Worm (Caenorhabditis elegans) whole organism, L3 larva: Measurements from ENCODE around the gene R06F6.12.

Experiments
- R02D3.7 ChIP-seq: fragments of 150-350 bp; optimal IDR thresholded peaks from 2 replicates; lab custom pipeline; 2014; ENCODE audit warnings: missing biosample characterization, missing genetic modification characterization
- ZK546.5 ChIP-seq: sonication (generic microtip); optimal IDR thresholded peaks from 2 replicates; lab custom pipeline; 2017; ENCODE audit warnings: missing biosample characterization, missing genetic modification characterization
- aly-2 ChIP-seq: fragments of 150-350 bp; optimal IDR thresholded peaks from 2 replicates; lab custom pipeline; 2014; ENCODE audit warnings: missing biosample characterization, missing genetic modification characterization
- ama-1 ChIP-seq: fragments of 150-350 bp; optimal IDR thresholded peaks from 2 replicates; lab custom pipeline; 2018
- ceh-28 ChIP-seq: fragments of 150-350 bp; optimal IDR thresholded peaks from 2 replicates; lab custom pipeline; 2014; ENCODE audit warnings: missing biosample characterization, missing genetic modification reagents, missing genetic modification characterization
- ceh-82 ChIP-seq: fragments of 150-350 bp; optimal IDR thresholded peaks from 2 replicates; lab custom pipeline; 2014; ENCODE audit warnings: missing biosample characterization, missing genetic modification characterization
- ceh-9 ChIP-seq: sonication (generic microtip); optimal IDR thresholded peaks from 2 replicates; lab custom pipeline; 2018; ENCODE audit warnings: missing biosample characterization, missing genetic modification characterization
- daf-12 ChIP-seq: fragments of 150-350 bp; optimal IDR thresholded peaks from 2 replicates; lab custom pipeline; 2014; ENCODE audit warnings: missing biosample characterization, missing genetic modification reagents, missing genetic modification characterization
- egl-27 ChIP-seq: sonication (generic microtip); optimal IDR thresholded peaks from 4 replicates; lab custom pipeline; 2017; ENCODE audit warnings: missing biosample characterization, missing genetic modification reagents, missing genetic modification characterization
- egl-5 ChIP-seq: fragments of 150-350 bp; optimal IDR thresholded peaks from 2 replicates; lab custom pipeline; 2017; ENCODE audit warnings: missing biosample characterization, missing genetic modification reagents, missing genetic modification characterization, inconsistent platforms
- elt-2 ChIP-seq: sonication (generic microtip); optimal IDR thresholded peaks from 2 replicates; lab custom pipeline; 2016; ENCODE audit warnings: missing genetic modification reagents, mild to moderate bottlenecking, missing genetic modification characterization, missing compliant biosample characterization
- elt-3 ChIP-seq, 3 experiments: fragments of 150-350 bp in 1 of 3; sonication (generic microtip) in 2 of 3; optimal IDR thresholded peaks; 2 replicates in 2 of 3; 4 replicates in 1 of 3; lab custom pipeline; 2014 to 2017; ENCODE audit warnings: missing biosample characterization in 3 of 3, missing genetic modification characterization in 3 of 3
- fkh-10 ChIP-seq: sonication (generic microtip); optimal IDR thresholded peaks from 2 replicates; lab custom pipeline; 2017; ENCODE audit warnings: missing biosample characterization, missing genetic modification reagents, missing genetic modification characterization
- fkh-2 ChIP-seq: fragments of 150-350 bp; optimal IDR thresholded peaks from 2 replicates; lab custom pipeline; 2014; ENCODE audit warnings: missing biosample characterization, missing genetic modification reagents, missing genetic modification characterization
- fos-1 ChIP-seq: fragments of 150-350 bp; optimal IDR thresholded peaks from 2 replicates; lab custom pipeline; 2014; ENCODE audit warnings: missing biosample characterization, missing genetic modification characterization
- hmg-11 ChIP-seq: sonication (generic microtip); optimal IDR thresholded peaks from 2 replicates; lab custom pipeline; 2016; ENCODE audit warnings: missing genetic modification characterization, missing compliant biosample characterization
- jun-1 ChIP-seq: fragments of 150-350 bp; optimal IDR thresholded peaks from 2 replicates; lab custom pipeline; 2014; ENCODE audit warnings: missing biosample characterization, missing genetic modification reagents, missing genetic modification characterization
- lin-39 ChIP-seq: fragments of 150-350 bp; optimal IDR thresholded peaks from 2 replicates; lab custom pipeline; 2018; ENCODE audit warnings: missing biosample characterization, missing genetic modification reagents, missing genetic modification characterization
- lsy-12 ChIP-seq: sonication (generic microtip); optimal IDR thresholded peaks from 2 replicates; lab custom pipeline; 2016; ENCODE audit warnings: mild to moderate bottlenecking, missing genetic modification characterization, missing compliant biosample characterization
- mdl-1 ChIP-seq: fragments of 150-350 bp; optimal IDR thresholded peaks from 2 replicates; lab custom pipeline; 2014; ENCODE audit warnings: missing biosample characterization, missing genetic modification characterization
- mml-1 ChIP-seq: fragments of 150-350 bp; sonication (generic microtip); optimal IDR thresholded peaks from 3 replicates; lab custom pipeline; 2014; ENCODE audit warnings: missing biosample characterization, missing genetic modification characterization
- nfya-1 ChIP-seq: sonication (generic microtip); optimal IDR thresholded peaks from 2 replicates; lab custom pipeline; 2017; ENCODE audit warnings: missing genetic modification characterization, mild to moderate bottlenecking, missing compliant biosample characterization, antibody characterized with exemption, moderate library complexity; ENCODE audit not compliant: insufficient read depth
- nhr-11 ChIP-seq: fragments of 150-350 bp; optimal IDR thresholded peaks from 2 replicates; lab custom pipeline; 2014; ENCODE audit warnings: missing biosample characterization, missing genetic modification characterization
- nhr-23 ChIP-seq: fragments of 150-350 bp; optimal IDR thresholded peaks from 2 replicates; lab custom pipeline; 2014; ENCODE audit warnings: missing biosample characterization, missing genetic modification reagents, missing genetic modification characterization
- nhr-237 ChIP-seq: fragments of 150-350 bp; optimal IDR thresholded peaks from 2 replicates; lab custom pipeline; 2014; ENCODE audit warnings: missing biosample characterization, missing genetic modification characterization
- nhr-25 ChIP-seq: sonication (generic microtip); optimal IDR thresholded peaks from 2 replicates; lab custom pipeline; 2017; ENCODE audit warnings: missing biosample characterization, missing genetic modification characterization
- nhr-28 ChIP-seq: fragments of 150-350 bp; optimal IDR thresholded peaks from 2 replicates; lab custom pipeline; 2014; ENCODE audit warnings: missing biosample characterization, missing genetic modification characterization
- nhr-43 ChIP-seq: sonication (generic microtip); optimal IDR thresholded peaks from 2 replicates; lab custom pipeline; 2016; ENCODE audit warnings: mild to moderate bottlenecking, missing genetic modification characterization, missing compliant biosample characterization; ENCODE audit not compliant: poor library complexity, severe bottlenecking
- nhr-67 ChIP-seq: fragments of 150-350 bp; optimal IDR thresholded peaks from 2 replicates; lab custom pipeline; 2014; ENCODE audit warnings: missing biosample characterization, missing genetic modification characterization
- nhr-76 ChIP-seq: fragments of 150-350 bp; sonication (generic microtip); optimal IDR thresholded peaks from 5 replicates; lab custom pipeline; 2014; ENCODE audit warnings: missing biosample characterization, missing genetic modification characterization
- nhr-77 ChIP-seq: fragments of 150-350 bp; optimal IDR thresholded peaks from 2 replicates; lab custom pipeline; 2014; ENCODE audit warnings: missing biosample characterization, missing genetic modification characterization
- pha-4 ChIP-seq: fragments of 150-350 bp; optimal IDR thresholded peaks from 2 replicates; lab custom pipeline; 2014; ENCODE audit warnings: missing biosample characterization, missing genetic modification reagents, missing genetic modification characterization
- sea-2 ChIP-seq: fragments of 150-350 bp; sonication (generic microtip); optimal IDR thresholded peaks from 4 replicates; lab custom pipeline; 2014; ENCODE audit warnings: missing biosample characterization, missing genetic modification reagents, missing genetic modification characterization
- skn-1 ChIP-seq: fragments of 150-350 bp; optimal IDR thresholded peaks from 2 replicates; lab custom pipeline; 2014; ENCODE audit warnings: missing biosample characterization, missing genetic modification characterization
- snpc-4 ChIP-seq: fragments of 150-350 bp; optimal IDR thresholded peaks from 2 replicates; lab custom pipeline; 2014; ENCODE audit warnings: missing biosample characterization, missing genetic modification characterization
- tbx-2 ChIP-seq: sonication (generic microtip); optimal IDR thresholded peaks from 2 replicates; lab custom pipeline; 2016; ENCODE audit warnings: mild to moderate bottlenecking, missing genetic modification characterization, missing compliant biosample characterization
- unc-62 ChIP-seq: fragments of 150-350 bp; sonication (generic microtip); optimal IDR thresholded peaks from 4 replicates; lab custom pipeline; 2014; ENCODE audit warnings: missing biosample characterization, missing genetic modification reagents, missing genetic modification characterization
- zag-1 ChIP-seq: fragments of 150-350 bp; optimal IDR thresholded peaks from 2 replicates; lab custom pipeline; 2014; ENCODE audit warnings: missing biosample characterization, missing genetic modification characterization
- ztf-11 ChIP-seq: fragments of 150-350 bp; optimal IDR thresholded peaks from 2 replicates; lab custom pipeline; 2014; ENCODE audit warnings: missing biosample characterization, missing genetic modification characterization
- ztf-4 ChIP-seq: fragments of 150-350 bp; optimal IDR thresholded peaks from 2 replicates; lab custom pipeline; 2014; ENCODE audit warnings: missing biosample characterization, missing genetic modification characterization

The R06F6.12 gene

DNA sequence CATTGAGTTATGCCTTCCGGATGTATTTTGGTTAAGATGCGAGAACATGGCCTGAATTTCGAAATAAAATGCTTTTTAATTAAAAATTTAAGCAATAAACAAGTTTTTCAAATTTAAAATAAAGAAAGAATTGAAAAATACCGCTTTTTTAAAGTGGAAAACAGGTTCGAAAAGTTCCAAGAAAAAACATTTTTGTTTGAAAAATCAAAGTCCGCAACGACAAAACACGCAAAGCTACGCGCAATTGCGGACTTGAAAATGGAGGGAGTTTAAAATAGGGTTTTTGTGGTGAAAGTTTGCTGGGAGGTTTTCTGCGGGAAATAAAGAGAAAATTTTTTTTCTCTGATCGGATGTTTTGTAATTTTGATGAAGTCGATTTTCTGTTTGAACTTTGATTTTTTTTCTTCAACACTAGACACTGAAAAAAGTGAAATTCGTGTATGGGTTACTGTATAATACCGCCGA is 25.4 kb downstream of the R06F6.12 start, which contains the start of gene npp-19 (continued):
- TF ChIP-seq elt-3 (tag; optimal IDR thresholded peaks at IDR 0.05; lab: Kevin White, UChicago) (no peak), nfya-1 (tag; lab: Kevin White, UChicago) (peak; percentile 69), jun-1 (tag; lab: Kevin White, UChicago) (no peak), daf-12 (no peak), lin-39 (tag; lab: Kevin White, UChicago) (no peak), snpc-4 (tag; lab: Kevin White, UChicago) (peak; percentile 40), sea-2 (GFP tag; lab: Kevin White, UChicago) (no peak), fos-1 (no peak), tbx-2 (tag; lab: Kevin White, UChicago) (no peak), lsy-12 (tag; lab: Kevin White, UChicago) (no peak), nhr-76 (tag; lab: Kevin White, UChicago) (no peak), mdl-1 (tag; lab: Kevin White, UChicago) (no peak), nhr-28 (tag; lab: Kevin White, UChicago) (no peak), skn-1 (peak; percentile 50), ama-1 (lab: Kevin White, UChicago) (no peak), nhr-23 (peak; percentile 79), pha-4 (tag; lab: Kevin White, UChicago) (peak; percentile 82), hmg-11 (tag; lab: Kevin White, UChicago) (peak; percentile 33), egl-27 (no peak), nhr-237 (tag; lab: Kevin White, UChicago) (no peak), nhr-67 (tag; lab: Kevin White, UChicago) (no peak), nhr-11 (tag; lab: Kevin White, UChicago) (peak; percentile 8), nhr-43 (tag; lab: Kevin White, UChicago) (no peak), fkh-2 (tag; lab: Kevin White, UChicago) (no peak), ztf-4 (tag; lab: Kevin White, UChicago) (no peak), egl-5 (tag; lab: Kevin White, UChicago) (no peak)

DNA sequence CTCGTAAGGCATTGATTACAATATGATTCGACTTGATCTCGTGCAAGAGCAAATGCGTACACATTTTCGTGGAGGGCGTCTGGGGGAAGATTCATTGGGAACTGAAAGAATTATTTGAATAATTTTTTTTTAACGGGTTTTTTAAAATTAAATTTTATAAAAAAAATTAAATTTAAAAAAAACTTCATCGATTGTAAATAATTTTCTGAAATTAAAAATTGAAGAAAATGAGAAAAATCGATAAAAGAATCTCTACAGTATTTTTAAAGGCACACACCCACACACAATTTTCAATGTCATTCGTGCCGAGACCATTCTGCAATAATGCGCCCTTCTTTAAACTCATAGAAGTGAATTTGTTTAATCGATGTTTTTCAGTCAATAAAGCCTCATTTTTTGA is 27.7 kb downstream of the R06F6.12 start, which contains the start of gene set-14:
Gene set-14 (minus strand): TSS at position 101 of the 400 bp plus-strand sequence.
- TF ChIP-seq ZK546.5 (tag; lab: Kevin White, UChicago) = no peak
- TF ChIP-seq nhr-237 (tag; lab: Kevin White, UChicago) = no peak
- TF ChIP-seq snpc-4 (tag; lab: Kevin White, UChicago) = no peak
- no peak for TF ChIP-seq ceh-82 (tag; lab: Kevin White, UChicago)
- TF ChIP-seq fos-1 = no peak
- no peak for TF ChIP-seq nhr-28 (tag; lab: Kevin White, UChicago)
- TF ChIP-seq nhr-11 (tag; lab: Kevin White, UChicago) = no peak
- no peak for TF ChIP-seq sea-2 (GFP tag; lab: Kevin White, UChicago)
- no peak for TF ChIP-seq unc-62 (GFP tag; lab: Kevin White, UChicago)

DNA sequence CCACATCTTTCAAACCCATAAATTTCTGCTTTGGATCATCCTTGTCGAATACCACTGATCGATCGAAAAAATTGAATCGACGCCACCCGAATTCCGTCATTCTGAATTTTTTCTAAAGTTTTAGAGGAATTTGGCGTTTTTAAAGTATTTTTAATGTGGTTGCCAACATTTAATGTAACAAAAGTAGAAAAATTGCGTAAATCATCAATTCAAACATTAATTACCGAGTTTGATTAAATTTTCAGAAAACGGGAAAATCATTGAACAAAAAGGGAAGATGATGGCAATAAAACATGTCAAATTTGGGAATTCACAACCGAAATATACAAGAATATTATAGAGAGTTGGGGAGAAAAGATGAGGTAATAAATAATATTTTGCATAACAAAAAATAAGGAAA is 30.5 kb downstream of the R06F6.12 start, which contains the start of gene vps-11:
Gene vps-11 (minus strand): TSS at position 101 of the 400 bp plus-strand sequence.
- TF ChIP-seq nhr-76 (tag; lab: Kevin White, UChicago) (no peak), nhr-25 (tag; lab: Kevin White, UChicago) (no peak)

DNA sequence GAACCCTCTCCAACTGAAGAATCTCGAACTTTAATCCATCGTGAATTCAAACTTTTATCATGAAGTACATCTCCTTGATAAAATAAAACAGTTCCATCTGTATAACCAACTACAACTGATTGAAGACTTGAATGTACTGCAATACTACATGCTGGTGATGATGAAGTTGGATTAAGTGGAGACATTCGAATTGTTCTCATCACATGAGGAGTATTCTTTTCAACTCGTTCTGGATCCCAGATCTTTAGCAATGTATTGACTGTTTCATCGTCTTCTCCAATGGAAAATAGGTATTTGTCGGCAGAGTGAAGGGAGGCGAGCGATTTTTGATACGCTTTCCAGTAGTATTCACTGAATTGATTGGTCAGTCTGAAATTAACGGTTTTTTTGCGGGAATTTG is 31.3 kb downstream of the R06F6.12 start:
- no peak for TF ChIP-seq ama-1 (lab: Kevin White, UChicago)
- TF ChIP-seq nhr-23 = no peak
- TF ChIP-seq nhr-28 (tag; lab: Kevin White, UChicago) = no peak
- no peak for TF ChIP-seq fkh-2 (tag; lab: Kevin White, UChicago)
- TF ChIP-seq ztf-11 = no peak
- TF ChIP-seq mml-1 (tag; lab: Kevin White, UChicago) = no peak
- TF ChIP-seq elt-2 (tag; lab: Kevin White, UChicago) = no peak

DNA sequence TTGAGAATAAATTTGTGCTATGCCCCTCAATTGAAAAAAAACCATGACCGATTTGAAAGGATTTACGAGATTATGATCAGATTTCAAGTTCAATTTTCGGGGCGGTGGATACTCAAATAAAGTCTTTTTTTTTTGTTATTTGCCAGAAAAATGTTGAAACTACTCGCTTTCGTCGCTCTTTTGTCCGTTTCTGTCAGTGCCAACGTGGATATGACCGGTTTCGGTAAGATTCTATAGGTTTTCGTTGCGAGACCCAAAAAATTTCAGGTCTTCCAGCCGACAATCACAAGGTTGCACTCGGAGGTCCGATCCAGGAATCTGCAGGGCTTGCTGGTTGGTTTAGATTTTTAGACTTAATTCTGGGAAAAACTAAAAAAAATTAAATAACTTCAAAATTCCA is 36.6 kb downstream of the R06F6.12 start, which contains the start of gene tag-209:
Gene tag-209 (plus strand): TSS at position 73 of the 400 bp plus-strand sequence.
- TF ChIP-seq unc-62 (GFP tag; lab: Kevin White, UChicago) (no peak), nhr-23 (no peak), ZK546.5 (tag; lab: Kevin White, UChicago) (no peak), mml-1 (tag; lab: Kevin White, UChicago) (no peak), zag-1 (tag; lab: Kevin White, UChicago) (no peak), daf-12 (no peak), nhr-11 (tag; lab: Kevin White, UChicago) (no peak), elt-3 (tag; optimal IDR thresholded peaks at IDR 0.05; lab: Kevin White, UChicago) (no peak), hmg-11 (tag; lab: Kevin White, UChicago) (no peak), nhr-77 (tag; lab: Kevin White, UChicago) (no peak), nhr-28 (tag; lab: Kevin White, UChicago) (no peak), ceh-28 (tag; lab: Kevin White, UChicago) (no peak), pha-4 (tag; lab: Kevin White, UChicago) (no peak), fkh-10 (GFP tag; lab: Kevin White, UChicago) (no peak), ztf-11 (no peak), lin-39 (tag; lab: Kevin White, UChicago) (no peak), aly-2 (tag; lab: Kevin White, UChicago) (no peak), egl-27 (no peak), R02D3.7 (tag; lab: Kevin White, UChicago) (no peak), ceh-9 (tag; lab: Kevin White, UChicago) (no peak)
